Worm (Caenorhabditis elegans) whole organism, L1 larva: Measurements from ENCODE around the gene srh-300.
"Not testable (repeated sequence)": the region's sequence is repeated elsewhere in the genome, so short reads cannot be mapped to it uniquely, and the experiment has no call there.

Experiments used
- C04F5.9 ChIP-seq: sonication (generic microtip); optimal IDR thresholded peaks from 2 replicates; lab custom pipeline; 2016; ENCODE audit warnings: missing genetic modification characterization, missing compliant biosample characterization
- C16A3.4 ChIP-seq: fragments of 150-350 bp; optimal IDR thresholded peaks from 2 replicates; lab custom pipeline; 2014; ENCODE audit warnings: missing biosample characterization, missing genetic modification characterization
- F16B12.6 ChIP-seq: fragments of 150-350 bp; optimal IDR thresholded peaks from 2 replicates; lab custom pipeline; 2014; ENCODE audit warnings: missing biosample characterization, missing genetic modification characterization
- ama-1 ChIP-seq: fragments of 150-350 bp; optimal IDR thresholded peaks from 2 replicates; lab custom pipeline; 2014
- blmp-1 ChIP-seq: fragments of 150-350 bp; optimal IDR thresholded peaks from 2 replicates; lab custom pipeline; 2014; ENCODE audit warnings: missing biosample characterization, missing genetic modification characterization
- ceh-63 ChIP-seq: fragments of 200-800 bp; sonication (Bioruptor generic); optimal IDR thresholded peaks from 2 replicates; lab custom pipeline; 2018; ENCODE audit warnings: mild to moderate bottlenecking, missing genetic modification characterization, missing compliant biosample characterization
- ceh-82 ChIP-seq, 3 experiments: fragments of 150-350 bp in 1 of 3; sonication (generic microtip) in 2 of 3; optimal IDR thresholded peaks; 2 replicates each; lab custom pipeline; 2014 to 2017; ENCODE audit warnings: missing biosample characterization in 3 of 3, missing genetic modification characterization in 3 of 3
- ceh-88 ChIP-seq: fragments of 200-800 bp; sonication (Bioruptor generic); IDR thresholded peaks from 2 replicates; pipeline ENCODE4 v1.3.6; 2022; ENCODE audit warnings: missing genetic modification characterization, missing compliant biosample characterization
- ceh-90 ChIP-seq: sonication (generic microtip); optimal IDR thresholded peaks from 2 replicates; lab custom pipeline; 2016; ENCODE audit warnings: missing genetic modification characterization, missing compliant biosample characterization
- dpl-1 ChIP-seq, 3 experiments: fragments of 150-350 bp in 2 of 3; sonication (generic microtip) in 1 of 3; optimal IDR thresholded peaks; 2 replicates each; lab custom pipeline; 2014 to 2017; ENCODE audit warnings: missing biosample characterization in 3 of 3, missing genetic modification characterization in 3 of 3, missing genetic modification reagents in 3 of 3
- efl-1 ChIP-seq, 4 experiments: fragments of 150-350 bp; optimal IDR thresholded peaks in 3 of 4; peaks in 1 of 4; 1 replicate in 1 of 4; 2 replicates in 3 of 4; lab custom pipeline; 2014; ENCODE audit warnings: missing biosample characterization in 2 of 4, missing genetic modification characterization in 2 of 4, missing genetic modification reagents in 2 of 4
- efl-3 ChIP-seq: fragments of 200-800 bp; sonication (Bioruptor generic); optimal IDR thresholded peaks from 2 replicates; lab custom pipeline; 2018; ENCODE audit warnings: mild to moderate bottlenecking, missing genetic modification characterization, missing compliant biosample characterization
- egl-27 ChIP-seq, 2 experiments: fragments of 150-350 bp in 1 of 2; sonication (generic microtip); optimal IDR thresholded peaks; 3 replicates each; lab custom pipeline; 2017 to 2018; ENCODE audit warnings: missing biosample characterization in 2 of 2, missing genetic modification characterization in 2 of 2, missing genetic modification reagents in 2 of 2
- elt-2 ChIP-seq: sonication (generic microtip); optimal IDR thresholded peaks from 2 replicates; lab custom pipeline; 2016; ENCODE audit warnings: missing genetic modification characterization, mild to moderate bottlenecking, inconsistent platforms, missing compliant biosample characterization, missing genetic modification reagents
- ets-5 ChIP-seq: fragments of 200-800 bp; sonication (Bioruptor generic); IDR thresholded peaks from 2 replicates; pipeline ENCODE4 v1.3.6; 2022; ENCODE audit warnings: missing genetic modification characterization, missing compliant biosample characterization
- fkh-4 ChIP-seq: sonication (generic microtip); optimal IDR thresholded peaks from 2 replicates; lab custom pipeline; 2016; ENCODE audit warnings: missing compliant biosample characterization, missing genetic modification characterization, borderline replicate concordance
- fkh-8 ChIP-seq: sonication (generic microtip); optimal IDR thresholded peaks from 2 replicates; lab custom pipeline; 2016; ENCODE audit warnings: mild to moderate bottlenecking, missing genetic modification characterization, missing compliant biosample characterization
- fos-1 ChIP-seq: fragments of 150-350 bp; optimal IDR thresholded peaks from 2 replicates; lab custom pipeline; 2014; ENCODE audit warnings: missing biosample characterization, missing genetic modification characterization
- hlh-17 ChIP-seq: fragments of 200-800 bp; sonication (Bioruptor generic); optimal IDR thresholded peaks from 2 replicates; lab custom pipeline; 2018; ENCODE audit warnings: missing genetic modification characterization, mild to moderate bottlenecking, missing compliant biosample characterization, moderate library complexity, borderline replicate concordance
- hpl-2 ChIP-seq: fragments of 150-350 bp; optimal IDR thresholded peaks from 2 replicates; lab custom pipeline; 2014; ENCODE audit warnings: missing biosample characterization, missing genetic modification reagents, missing genetic modification characterization
- irx-1 ChIP-seq: sonication (generic microtip); optimal IDR thresholded peaks from 2 replicates; lab custom pipeline; 2016; ENCODE audit warnings: missing genetic modification characterization, missing compliant biosample characterization
- isw-1 ChIP-seq: fragments of 200-800 bp; sonication (Bioruptor generic); IDR thresholded peaks from 2 replicates; pipeline ENCODE4 v1.3.6; 2022; ENCODE audit warnings: missing genetic modification characterization, missing compliant biosample characterization
- lin-13 ChIP-seq: fragments of 150-350 bp; optimal IDR thresholded peaks from 2 replicates; lab custom pipeline; 2014; ENCODE audit warnings: missing biosample characterization, missing genetic modification reagents, missing genetic modification characterization
- lin-15B ChIP-seq: fragments of 150-350 bp; sonication (generic microtip); optimal IDR thresholded peaks from 3 replicates; lab custom pipeline; 2014; ENCODE audit warnings: missing biosample characterization, missing genetic modification characterization
- lin-39 ChIP-seq: fragments of 150-350 bp; optimal IDR thresholded peaks from 2 replicates; lab custom pipeline; 2014; ENCODE audit warnings: missing biosample characterization, missing genetic modification reagents, missing genetic modification characterization
- lsy-2 ChIP-seq, 2 experiments: fragments of 150-350 bp; optimal IDR thresholded peaks; 2 replicates each; lab custom pipeline; 2014; ENCODE audit warnings: missing biosample characterization in 2 of 2, missing genetic modification characterization in 2 of 2
- mab-9 ChIP-seq: fragments of 200-800 bp; sonication (Bioruptor generic); IDR thresholded peaks from 2 replicates; pipeline ENCODE4 v1.3.6; 2022; ENCODE audit warnings: missing genetic modification reagents, missing genetic modification characterization, missing compliant biosample characterization
- mdl-1 ChIP-seq, 2 experiments: fragments of 150-350 bp; optimal IDR thresholded peaks; 2 replicates each; lab custom pipeline; 2014 to 2017; ENCODE audit warnings: missing biosample characterization in 2 of 2, missing genetic modification characterization in 2 of 2, inconsistent platforms in 1 of 2
- mep-1 ChIP-seq: fragments of 150-350 bp; optimal IDR thresholded peaks from 2 replicates; lab custom pipeline; 2014; ENCODE audit warnings: missing biosample characterization, missing genetic modification characterization
- nhr-12 ChIP-seq: sonication (generic microtip); optimal IDR thresholded peaks from 2 replicates; lab custom pipeline; 2017; ENCODE audit warnings: missing biosample characterization, missing genetic modification characterization
- nhr-237 ChIP-seq: fragments of 150-350 bp; optimal IDR thresholded peaks from 2 replicates; lab custom pipeline; 2014; ENCODE audit warnings: missing biosample characterization, missing genetic modification characterization
- nhr-28 ChIP-seq: fragments of 150-350 bp; optimal IDR thresholded peaks from 2 replicates; lab custom pipeline; 2014; ENCODE audit warnings: missing biosample characterization, missing genetic modification characterization
- nhr-77 ChIP-seq: fragments of 150-350 bp; optimal IDR thresholded peaks from 2 replicates; lab custom pipeline; 2014; ENCODE audit warnings: missing biosample characterization, missing genetic modification characterization
- rnt-1 ChIP-seq: sonication (generic microtip); optimal IDR thresholded peaks from 2 replicates; lab custom pipeline; 2016; ENCODE audit warnings: mild to moderate bottlenecking, missing genetic modification characterization, moderate library complexity, missing compliant biosample characterization
- skn-1 ChIP-seq: fragments of 150-350 bp; optimal IDR thresholded peaks from 2 replicates; lab custom pipeline; 2014; ENCODE audit warnings: missing biosample characterization, missing genetic modification characterization
- snpc-4 ChIP-seq: fragments of 150-350 bp; optimal IDR thresholded peaks from 2 replicates; lab custom pipeline; 2014; ENCODE audit warnings: missing biosample characterization, missing genetic modification characterization
- snu-23 ChIP-seq: sonication (generic microtip); optimal IDR thresholded peaks from 2 replicates; lab custom pipeline; 2016; ENCODE audit warnings: missing genetic modification characterization, missing compliant biosample characterization
- sox-4 ChIP-seq: sonication (generic microtip); optimal IDR thresholded peaks from 2 replicates; lab custom pipeline; 2016; ENCODE audit warnings: missing genetic modification characterization, missing compliant biosample characterization
- sptf-1 ChIP-seq: fragments of 150-350 bp; optimal IDR thresholded peaks from 2 replicates; lab custom pipeline; 2014; ENCODE audit warnings: missing biosample characterization, missing genetic modification characterization
- swsn-7 ChIP-seq: sonication (generic microtip); optimal IDR thresholded peaks from 2 replicates; lab custom pipeline; 2016; ENCODE audit warnings: missing genetic modification characterization, missing compliant biosample characterization
- xbp-1 ChIP-seq: sonication (generic microtip); optimal IDR thresholded peaks from 2 replicates; lab custom pipeline; 2016; ENCODE audit warnings: missing genetic modification characterization, missing compliant biosample characterization
- zag-1 ChIP-seq: fragments of 150-350 bp; optimal IDR thresholded peaks from 2 replicates; lab custom pipeline; 2014; ENCODE audit warnings: missing biosample characterization, missing genetic modification characterization
- zip-4 ChIP-seq: fragments of 200-800 bp; sonication (Bioruptor generic); optimal IDR thresholded peaks from 2 replicates; lab custom pipeline; 2018; ENCODE audit warnings: mild to moderate bottlenecking, missing genetic modification characterization, moderate library complexity, missing compliant biosample characterization
- ztf-11 ChIP-seq, 2 experiments: sonication (generic microtip); optimal IDR thresholded peaks; 2 replicates each; lab custom pipeline; 2016 to 2017; ENCODE audit warnings: missing genetic modification characterization in 2 of 2, missing biosample characterization in 1 of 2, missing compliant biosample characterization in 1 of 2
- ztf-4 ChIP-seq: fragments of 150-350 bp; optimal IDR thresholded peaks from 2 replicates; lab custom pipeline; 2014; ENCODE audit warnings: missing biosample characterization, missing genetic modification characterization

Gene srh-300

DNA sequence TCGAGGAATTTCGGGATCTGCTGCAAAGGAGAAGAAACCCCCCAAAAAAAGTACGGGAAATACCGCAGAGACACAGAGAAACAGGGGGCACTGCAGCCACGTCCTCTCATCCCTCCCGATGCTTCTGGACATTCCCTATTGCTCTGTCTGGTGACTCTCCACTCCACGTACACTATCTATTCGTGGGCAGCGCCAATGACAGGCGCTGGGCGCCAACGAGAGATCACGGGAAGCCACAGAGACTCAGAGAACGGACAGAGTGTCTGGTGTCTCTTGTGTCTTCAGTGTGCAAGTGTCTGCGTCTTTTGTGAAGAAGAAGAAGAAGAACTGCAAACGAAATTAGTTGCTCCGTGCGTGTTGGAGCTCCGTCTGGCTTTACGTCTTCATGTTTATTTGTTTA lies 36.0 kb downstream of the srh-300 start (continued):
- TF ChIP-seq ama-1 (lab: Kevin White, UChicago), result peak; percentile 41
- no peak for TF ChIP-seq C04F5.9
- no peak for TF ChIP-seq efl-3
- TF ChIP-seq zag-1 (tag; lab: Kevin White, UChicago), result no peak

DNA sequence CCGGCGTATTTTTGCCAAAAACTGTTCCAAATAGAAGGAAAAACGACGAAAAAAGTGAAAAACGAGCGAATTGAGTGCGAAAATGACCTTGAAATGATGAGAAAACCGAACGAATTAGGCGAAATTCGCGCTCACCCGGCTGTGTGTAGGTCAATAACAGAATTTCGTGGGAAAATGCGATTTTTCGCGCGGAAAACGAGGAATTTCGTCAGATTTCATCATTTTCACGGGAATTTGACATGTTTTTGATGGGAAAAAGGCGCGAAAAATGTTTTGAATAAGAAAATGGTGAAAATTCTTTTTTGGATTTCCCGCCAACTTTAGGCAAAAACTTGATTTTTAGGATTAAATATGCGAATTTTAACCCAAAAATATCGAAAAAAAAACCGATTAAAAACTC lies 37.2 kb downstream of the srh-300 start:
- no peak for TF ChIP-seq ztf-11 (tag; optimal IDR thresholded peaks at IDR 0.05; lab: Kevin White, UChicago)
- TF ChIP-seq rnt-1 (tag; lab: Kevin White, UChicago), result no peak
- TF ChIP-seq ceh-88 (GFP tag; lab: Robert Waterston, UW), result no peak
- no peak for TF ChIP-seq nhr-28 (tag; lab: Kevin White, UChicago)
- peak; percentile 65 for TF ChIP-seq skn-1
- no peak for TF ChIP-seq C16A3.4 (tag; lab: Kevin White, UChicago)
- no peak for TF ChIP-seq fos-1
- no peak for TF ChIP-seq elt-2 (tag; lab: Kevin White, UChicago)
- TF ChIP-seq zip-4 (GFP tag; lab: Kevin White, UChicago), result no peak
- peak in 1 of 3 experiments; percentile 7 for TF ChIP-seq dpl-1 (GFP tag; optimal IDR thresholded peaks at IDR 0.05; lab: Kevin White, UChicago)
- no peak for TF ChIP-seq ets-5 (GFP tag; lab: Robert Waterston, UW)
- no peak for TF ChIP-seq nhr-12 (tag; lab: Kevin White, UChicago)
- TF ChIP-seq nhr-237 (tag; lab: Kevin White, UChicago), result no peak
- no peak for TF ChIP-seq xbp-1 (tag; lab: Kevin White, UChicago)
- TF ChIP-seq sox-4 (tag; lab: Kevin White, UChicago), result no peak
- TF ChIP-seq efl-1 (optimal IDR thresholded peaks at IDR 0.05; lab: Kevin White, UChicago), result peak in 1 of 2 experiments; percentile 4
- TF ChIP-seq efl-1 (GFP tag; optimal IDR thresholded peaks at IDR 0.05 in 1 of 2; lab: Kevin White, UChicago), result no peak
- no peak for TF ChIP-seq ztf-4 (tag; lab: Kevin White, UChicago)
- no peak for TF ChIP-seq efl-3
- TF ChIP-seq hlh-17 (GFP tag; lab: Kevin White, UChicago), result no peak
- TF ChIP-seq mdl-1 (tag; optimal IDR thresholded peaks at IDR 0.05; lab: Kevin White, UChicago), result no peak
- no peak for TF ChIP-seq lin-13 (GFP tag; lab: Kevin White, UChicago)
- no peak for TF ChIP-seq mep-1
- peak; percentile 86 for TF ChIP-seq blmp-1 (tag; lab: Kevin White, UChicago)
- TF ChIP-seq mab-9 (GFP tag; lab: Robert Waterston, UW), result no peak
- no peak for TF ChIP-seq sptf-1
- TF ChIP-seq hpl-2 (GFP tag; lab: Kevin White, UChicago), result no peak
- no peak for TF ChIP-seq nhr-77 (tag; lab: Kevin White, UChicago)
- TF ChIP-seq lin-39 (tag; lab: Kevin White, UChicago), result no peak
- no peak for TF ChIP-seq irx-1 (tag; lab: Kevin White, UChicago)
- no peak for TF ChIP-seq fkh-8

DNA sequence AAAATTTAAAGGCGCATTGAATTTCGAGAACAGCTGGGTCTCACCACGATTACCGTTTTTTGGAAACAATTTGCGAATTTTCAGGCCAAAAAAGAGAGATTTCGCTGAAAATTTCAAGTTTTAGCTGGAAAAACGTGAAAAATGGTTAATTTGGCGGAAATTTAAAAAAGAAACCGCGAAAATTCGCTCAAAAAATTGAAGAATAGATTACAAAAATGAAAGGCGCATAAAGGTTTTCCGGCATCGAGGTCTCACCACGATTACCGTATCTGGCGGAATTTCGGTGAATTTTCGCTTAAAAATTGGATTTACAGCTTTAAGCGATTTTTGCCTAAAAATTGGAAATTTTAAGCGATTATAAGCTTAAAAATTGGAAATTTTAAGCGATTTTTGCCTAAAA lies 37.6 kb downstream of the srh-300 start:
- TF ChIP-seq nhr-12 (tag; lab: Kevin White, UChicago) (no peak), fkh-4 (tag; lab: Kevin White, UChicago) (no peak)
- TF ChIP-seq, all 84 proteins: peak for 0

DNA sequence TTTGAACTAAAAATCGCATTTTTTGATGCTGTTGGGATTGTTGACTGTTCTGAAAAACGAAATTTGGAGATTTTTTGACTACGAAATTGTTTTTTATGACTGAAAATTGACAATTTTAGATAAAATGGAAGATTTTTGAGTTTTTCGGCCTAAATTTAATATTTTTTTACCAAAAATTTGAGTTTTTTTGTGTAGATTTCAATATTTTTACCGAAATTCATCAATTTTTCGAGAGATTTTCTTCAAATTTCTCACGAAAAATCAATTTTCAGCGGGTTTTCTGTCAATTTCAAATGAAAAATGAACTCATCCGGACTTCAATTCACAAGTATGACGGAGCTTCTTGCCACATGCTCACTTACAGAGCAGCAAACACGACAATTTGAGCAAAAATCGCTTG lies 43.4 kb downstream of the srh-300 start, which contains the start of gene Y59A8A.8:
Y59A8A.8 (plus strand) TSS at position 301 of the 400 bp plus-strand sequence.
- TF ChIP-seq swsn-7 (tag; lab: Kevin White, UChicago); ztf-4 (tag; lab: Kevin White, UChicago); egl-27 (tag; optimal IDR thresholded peaks at IDR 0.05; lab: Kevin White, UChicago): not testable (repeated sequence)

DNA sequence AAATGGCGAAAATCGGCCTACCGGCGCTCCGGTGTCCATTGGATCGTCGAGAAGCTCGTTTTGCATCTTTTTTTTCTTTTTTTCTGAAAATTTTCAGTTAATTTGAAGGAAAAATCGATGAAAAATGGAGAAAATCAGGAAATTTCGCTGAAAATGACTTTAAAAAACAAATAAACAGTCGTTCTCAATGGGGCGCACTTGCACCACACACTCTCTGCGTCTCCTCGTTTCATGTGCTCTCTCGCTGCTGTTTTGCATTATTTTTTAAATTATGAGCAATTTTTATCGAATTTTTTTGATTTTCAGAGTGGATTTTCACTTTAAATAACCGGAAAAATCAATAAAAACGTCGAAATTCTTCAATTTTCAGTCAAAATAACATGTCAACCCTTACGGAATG lies 48.7 kb downstream of the srh-300 start, which contains the start of gene csn-1:
csn-1 (minus strand) TSS at position 83 of the 400 bp plus-strand sequence.
- peak in 2 of 3 experiments; percentile 32 to 33 for TF ChIP-seq ceh-82 (tag; optimal IDR thresholded peaks at IDR 0.05; lab: Kevin White, UChicago)
- TF ChIP-seq dpl-1 (GFP tag; optimal IDR thresholded peaks at IDR 0.05; lab: Kevin White, UChicago), result peak; percentile 16 to 39 (median 21)
- TF ChIP-seq ceh-63 (GFP tag; lab: Kevin White, UChicago), result no peak
- peak; percentile 1; the same call in 1 of the 2 replicates for TF ChIP-seq isw-1 (GFP tag; lab: Robert Waterston, UW)
- peak; percentile 28 for TF ChIP-seq ceh-90 (tag; lab: Kevin White, UChicago)
- peak; percentile 25 for TF ChIP-seq snpc-4 (tag; lab: Kevin White, UChicago)
- TF ChIP-seq lin-15B (tag; lab: Kevin White, UChicago), result peak; percentile 14
- TF ChIP-seq xbp-1 (tag; lab: Kevin White, UChicago), result peak; percentile 48
- no peak for TF ChIP-seq mdl-1 (tag; optimal IDR thresholded peaks at IDR 0.05; lab: Kevin White, UChicago)
- peak; percentile 1 for TF ChIP-seq skn-1
- no peak for TF ChIP-seq nhr-28 (tag; lab: Kevin White, UChicago)
- TF ChIP-seq snu-23 (GFP tag; lab: Kevin White, UChicago), result peak; percentile 21
- peak; percentile 48 to 54 for TF ChIP-seq efl-1 (optimal IDR thresholded peaks at IDR 0.05; lab: Kevin White, UChicago)
- peak in 1 of 2 experiments; percentile 39 for TF ChIP-seq efl-1 (GFP tag; optimal IDR thresholded peaks at IDR 0.05 in 1 of 2; lab: Kevin White, UChicago)
- TF ChIP-seq sptf-1, result no peak
- peak; percentile 7 to 17 for TF ChIP-seq lsy-2 (tag; optimal IDR thresholded peaks at IDR 0.05; lab: Kevin White, UChicago)
- no peak for TF ChIP-seq F16B12.6 (tag; lab: Kevin White, UChicago)
- no peak for TF ChIP-seq ceh-88 (GFP tag; lab: Robert Waterston, UW)
